Worm (Caenorhabditis elegans): ENCODE measurements around the gene T12A7.10.

Gene T12A7.10

ce11 chrIV:11760700-11761459, 6.0 kb upstream of the T12A7.10 start, which contains the start of gene T12A7.2:
T12A7.2 (minus strand) TSS chrIV:11761111.
- TF ChIP-seq efl-1 (optimal IDR thresholded peaks at IDR 0.05) (peak in 1 of 2 experiments; percentile 23), efl-1 (GFP tag; optimal IDR thresholded peaks at IDR 0.05 in 1 of 2) (peak in 1 of 2 experiments; percentile 90), nhr-47 (tag; optimal IDR thresholded peaks at IDR 0.05) (peak; percentile 38), lsy-2 (tag; optimal IDR thresholded peaks at IDR 0.05) (peak in 1 of 2 experiments; percentile 38), nhr-71 (tag; optimal IDR thresholded peaks at IDR 0.05) (peak; percentile 41), lin-14 (GFP tag; optimal IDR thresholded peaks at IDR 0.05) (peak; percentile 56), snu-23 (GFP tag; optimal IDR thresholded peaks at IDR 0.05) (peak; percentile 4), grh-1 (GFP tag; IDR thresholded peaks at IDR 0.05) (no peak), tbx-2 (tag; optimal IDR thresholded peaks at IDR 0.05) (peak; percentile 7), ets-5 (GFP tag; IDR thresholded peaks at IDR 0.05) (no peak), elt-2 (tag; optimal IDR thresholded peaks at IDR 0.05) (peak; percentile 77), rnt-1 (tag; optimal IDR thresholded peaks at IDR 0.05) (peak; percentile 2), swsn-7 (tag; optimal IDR thresholded peaks at IDR 0.05) (peak; percentile 7), ama-1 (optimal IDR thresholded peaks at IDR 0.05) (no peak), elt-3 (tag; optimal IDR thresholded peaks at IDR 0.05) (no peak), dsc-1 (tag; optimal IDR thresholded peaks at IDR 0.05) (peak; percentile 21)

- TF ChIP-seq nhr-20 (tag; optimal IDR thresholded peaks at IDR 0.05) (no peak), ztf-4 (tag; optimal IDR thresholded peaks at IDR 0.05) (peak; percentile 3), lin-35 (GFP tag; optimal IDR thresholded peaks at IDR 0.05) (no peak), swsn-7 (tag; optimal IDR thresholded peaks at IDR 0.05) (no peak), mef-2 (tag; optimal IDR thresholded peaks at IDR 0.05) (no peak), sptf-1 (tag; optimal IDR thresholded peaks at IDR 0.05) (no peak), nhr-12 (tag; optimal IDR thresholded peaks at IDR 0.05) (no peak), unc-130 (tag; optimal IDR thresholded peaks at IDR 0.05) (no peak), tbx-2 (tag; optimal IDR thresholded peaks at IDR 0.05) (peak; percentile 4), lir-3 (tag; optimal IDR thresholded peaks at IDR 0.05; ENCODE audit: poor library complexity) (no peak), ces-1 (GFP tag; optimal IDR thresholded peaks at IDR 0.05) (no peak), fkh-10 (GFP tag; optimal IDR thresholded peaks at IDR 0.05) (no peak), fkh-8 (tag; optimal IDR thresholded peaks at IDR 0.05) (peak; percentile 63), lsy-2 (tag; optimal IDR thresholded peaks at IDR 0.05) (peak in 1 of 2 experiments; percentile 13), lin-39 (tag; optimal IDR thresholded peaks at IDR 0.05) (no peak), egl-13 (tag; optimal IDR thresholded peaks at IDR 0.05) (peak; percentile 59), dsc-1 (tag; optimal IDR thresholded peaks at IDR 0.05) (peak; percentile 75), pax-3 (tag; optimal IDR thresholded peaks at IDR 0.05) (peak; percentile 27), isw-1 (GFP tag; IDR thresholded peaks at IDR 0.05) (no peak), nhr-47 (tag; optimal IDR thresholded peaks at IDR 0.05) (peak; percentile 74), C34B4.2 (tag; optimal IDR thresholded peaks at IDR 0.05) (no peak), C04F5.9 (tag; optimal IDR thresholded peaks at IDR 0.05) (no peak), fos-1 (tag; optimal IDR thresholded peaks at IDR 0.05) (no peak), xbp-1 (tag; optimal IDR thresholded peaks at IDR 0.05) (no peak), nhr-19 (GFP tag; conservative IDR thresholded peaks at IDR 0.05) (no peak), unc-86 (tag; optimal IDR thresholded peaks at IDR 0.05) (peak; percentile 42), efl-1 (optimal IDR thresholded peaks at IDR 0.05) (no peak), efl-1 (GFP tag; optimal IDR thresholded peaks at IDR 0.05 in 1 of 2) (no peak), lin-14 (GFP tag; optimal IDR thresholded peaks at IDR 0.05) (peak; percentile 47), dpl-1 (GFP tag; optimal IDR thresholded peaks at IDR 0.05) (no peak), ama-1 (optimal IDR thresholded peaks at IDR 0.05) (no peak), nhr-71 (tag; optimal IDR thresholded peaks at IDR 0.05) (peak; percentile 72)
Observed at ce11 chrIV:11759852-11760251, 4.9 kb upstream of the T12A7.10 start.

ce11 chrIV:11755907-11756306, 1.0 kb upstream of the T12A7.10 start, which contains the start of gene T12A7.9:
T12A7.9 (minus strand) TSS chrIV:11756007.
- TF ChIP-seq aly-2 (tag; optimal IDR thresholded peaks at IDR 0.05) (no peak), nhr-47 (tag; optimal IDR thresholded peaks at IDR 0.05) (peak; percentile 14)

Data from whole organism, L1 larva.